Comparison of ENCODE assay signal across 1 fruit fly cellular context in genomic region chr3L:10898256-10898735, dm6.
TF ChIP-seq lines count a peak whose summit lies in the region.

No protein-coding gene starts in this region.

TF ChIP-seq in whole organism, embryonic, 481 proteins besides CTCF, POLR2A, EP300 and RAD21 (continued from another document):
- no peak for TF ChIP-seq CG10654 (GFP tag; optimal IDR thresholded peaks at IDR 0.05; lab: Kevin White, UChicago)
- no peak for TF ChIP-seq Dad (GFP tag; optimal IDR thresholded peaks at IDR 0.05; lab: Kevin White, UChicago)
- peak; percentile 18 for TF ChIP-seq da (GFP tag; optimal IDR thresholded peaks at IDR 0.05; lab: Kevin White, UChicago)
- TF ChIP-seq Aef1 (GFP tag; IDR thresholded peaks at IDR 0.05; lab: Robert Waterston, UW) = no peak
- no peak for TF ChIP-seq CG18011 (GFP tag; optimal IDR thresholded peaks at IDR 0.05; lab: Kevin White, UChicago)
- TF ChIP-seq Deaf1 (tag; optimal IDR thresholded peaks at IDR 0.05; lab: Kevin White, UChicago) = peak; percentile 89
- no peak for TF ChIP-seq CG9797 (GFP tag; optimal IDR thresholded peaks at IDR 0.05; lab: Kevin White, UChicago)
- TF ChIP-seq luna (GFP tag; optimal IDR thresholded peaks at IDR 0.05; lab: Kevin White, UChicago) = no peak
- TF ChIP-seq croc (GFP tag; conservative IDR thresholded peaks at IDR 0.05; lab: Robert Waterston, UW) = no peak
- no peak for TF ChIP-seq lbe (GFP tag; optimal IDR thresholded peaks at IDR 0.05; lab: Kevin White, UChicago)
- no peak for TF ChIP-seq wor (GFP tag; IDR thresholded peaks at IDR 0.05; lab: Robert Waterston, UW)
- TF ChIP-seq Trl (optimal IDR thresholded peaks at IDR 0.05; lab: Kevin White, UChicago) = peak; percentile 47 to 83
- no peak for TF ChIP-seq Trl (GFP tag; optimal IDR thresholded peaks at IDR 0.05; lab: Kevin White, UChicago)
- no peak for TF ChIP-seq CG34376 (GFP tag; optimal IDR thresholded peaks at IDR 0.05; lab: Kevin White, UChicago)
- TF ChIP-seq usp (GFP tag; optimal IDR thresholded peaks at IDR 0.05; lab: Kevin White, UChicago) = no peak
- no peak for TF ChIP-seq Bdp1 (GFP tag; optimal IDR thresholded peaks at IDR 0.05; lab: Kevin White, UChicago)
- TF ChIP-seq CG6272 (GFP tag; IDR thresholded peaks at IDR 0.05; lab: Robert Waterston, UW) = no peak
- TF ChIP-seq Asciz (GFP tag; optimal IDR thresholded peaks at IDR 0.05; lab: Kevin White, UChicago) = peak; percentile 4
- no peak for TF ChIP-seq abd-A (tag; optimal IDR thresholded peaks at IDR 0.05; lab: Kevin White, UChicago)
- no peak for TF ChIP-seq CG4707 (GFP tag; optimal IDR thresholded peaks at IDR 0.05; lab: Kevin White, UChicago)
- TF ChIP-seq CG12391 (tag; optimal IDR thresholded peaks at IDR 0.05; lab: Kevin White, UChicago) = no peak
- no peak for TF ChIP-seq CG4730 (GFP tag; IDR thresholded peaks at IDR 0.05; lab: Robert Waterston, UW)
- TF ChIP-seq CG11456 (GFP tag; IDR thresholded peaks at IDR 0.05; lab: Robert Waterston, UW) = 0 out of 3 replicates have a peak, but pooled peaks have one; percentile 9
- TF ChIP-seq Ets65A (GFP tag; lab: Kevin White, UChicago) = no peak
- TF ChIP-seq shn (GFP tag; optimal IDR thresholded peaks at IDR 0.05; lab: Kevin White, UChicago) = no peak
- no peak for TF ChIP-seq esg (GFP tag; conservative IDR thresholded peaks at IDR 0.05; lab: Robert Waterston, UW)
- no peak for TF ChIP-seq CG14441 (GFP tag; IDR thresholded peaks at IDR 0.05; lab: Robert Waterston, UW)
- no peak for TF ChIP-seq PHDP (tag; optimal IDR thresholded peaks at IDR 0.05; lab: Kevin White, UChicago)
- no peak for TF ChIP-seq CG34224 (GFP tag; IDR thresholded peaks at IDR 0.05; lab: Robert Waterston, UW; ENCODE audit: partially characterized antibody)
- no peak for TF ChIP-seq ap (GFP tag; IDR thresholded peaks at IDR 0.05; lab: Robert Waterston, UW)
- TF ChIP-seq Meics (GFP tag; optimal IDR thresholded peaks at IDR 0.05; lab: Kevin White, UChicago) = peak; percentile 29
- TF ChIP-seq otp (GFP tag; IDR thresholded peaks at IDR 0.05; lab: Robert Waterston, UW) = no peak
- TF ChIP-seq danr (GFP tag; IDR thresholded peaks at IDR 0.05; lab: Robert Waterston, UW) = no peak
- TF ChIP-seq Dp (GFP tag; optimal IDR thresholded peaks at IDR 0.05; lab: Kevin White, UChicago) = no peak
- peak; percentile 54 for TF ChIP-seq Med (GFP tag; lab: Kevin White, UChicago)
- no peak for TF ChIP-seq CG17568 (GFP tag; optimal IDR thresholded peaks at IDR 0.05; lab: Kevin White, UChicago)
- no peak for TF ChIP-seq az2 (GFP tag; optimal IDR thresholded peaks at IDR 0.05; lab: Kevin White, UChicago)
- no peak for TF ChIP-seq CG15514 (GFP tag; optimal IDR thresholded peaks at IDR 0.05; lab: Kevin White, UChicago)
- TF ChIP-seq cas (GFP tag; IDR thresholded peaks at IDR 0.05; lab: Robert Waterston, UW) = no peak
- TF ChIP-seq jigr1 (GFP tag; IDR thresholded peaks at IDR 0.05; lab: Robert Waterston, UW) = no peak
- no peak for TF ChIP-seq ttk (GFP tag; IDR thresholded peaks at IDR 0.05; lab: Robert Waterston, UW)
- TF ChIP-seq ro (GFP tag; IDR thresholded peaks at IDR 0.05; lab: Robert Waterston, UW) = no peak
- TF ChIP-seq pita (GFP tag; optimal IDR thresholded peaks at IDR 0.05; lab: Kevin White, UChicago) = no peak
- no peak for TF ChIP-seq grn (GFP tag; optimal IDR thresholded peaks at IDR 0.05; lab: Kevin White, UChicago)
- TF ChIP-seq CG1529 (GFP tag; optimal IDR thresholded peaks at IDR 0.05; lab: Kevin White, UChicago) = no peak
- TF ChIP-seq chm (GFP tag; IDR thresholded peaks at IDR 0.05; lab: Robert Waterston, UW) = no peak
- TF ChIP-seq sens-2 (GFP tag; IDR thresholded peaks at IDR 0.05; lab: Robert Waterston, UW) = no peak
- TF ChIP-seq Dfd (GFP tag; optimal IDR thresholded peaks at IDR 0.05; lab: Kevin White, UChicago) = no peak
- no peak for TF ChIP-seq CG5180 (GFP tag; optimal IDR thresholded peaks at IDR 0.05; lab: Kevin White, UChicago)
- TF ChIP-seq cg (GFP tag; optimal IDR thresholded peaks at IDR 0.05; lab: Kevin White, UChicago) = peak; percentile 93
- no peak for TF ChIP-seq CG33213 (GFP tag; optimal IDR thresholded peaks at IDR 0.05; lab: Kevin White, UChicago)
- no peak for TF ChIP-seq ERR (GFP tag; optimal IDR thresholded peaks at IDR 0.05; lab: Kevin White, UChicago)
- TF ChIP-seq Hr3 (GFP tag; optimal IDR thresholded peaks at IDR 0.05; lab: Kevin White, UChicago) = no peak
- TF ChIP-seq CG1024 (GFP tag; IDR thresholded peaks at IDR 0.05; lab: Robert Waterston, UW) = no peak
